Worm (Caenorhabditis elegans) whole organism, L1 larva: ENCODE data around the gene hrg-7.

Experiments used
- C34B4.2 ChIP-seq: sonication (generic microtip); optimal IDR thresholded peaks from 2 replicates; lab custom pipeline; 2017; ENCODE audit warnings: mild to moderate bottlenecking, missing genetic modification characterization, missing compliant biosample characterization
- aly-2 ChIP-seq: fragments of 150-350 bp; optimal IDR thresholded peaks from 2 replicates; lab custom pipeline; 2014; ENCODE audit warnings: missing biosample characterization, missing genetic modification characterization
- ama-1 ChIP-seq: fragments of 150-350 bp; optimal IDR thresholded peaks from 2 replicates; lab custom pipeline; 2014
- blmp-1 ChIP-seq: fragments of 150-350 bp; optimal IDR thresholded peaks from 2 replicates; lab custom pipeline; 2014; ENCODE audit warnings: missing biosample characterization, missing genetic modification characterization
- ceh-8 ChIP-seq: fragments of 200-800 bp; sonication (Bioruptor generic); optimal IDR thresholded peaks from 2 replicates; lab custom pipeline; 2018; ENCODE audit warnings: mild to moderate bottlenecking, missing genetic modification characterization, moderate library complexity, missing compliant biosample characterization
- ceh-88 ChIP-seq: fragments of 200-800 bp; sonication (Bioruptor generic); IDR thresholded peaks from 2 replicates; pipeline ENCODE4 v1.3.6; 2022; ENCODE audit warnings: missing genetic modification characterization, missing compliant biosample characterization
- dsc-1 ChIP-seq: sonication (generic microtip); optimal IDR thresholded peaks from 2 replicates; lab custom pipeline; 2016; ENCODE audit warnings: mild to moderate bottlenecking, missing genetic modification characterization, missing compliant biosample characterization
- egl-27 ChIP-seq, 2 experiments: fragments of 150-350 bp in 1 of 2; sonication (generic microtip); optimal IDR thresholded peaks; 3 replicates each; lab custom pipeline; 2017 to 2018; ENCODE audit warnings: missing biosample characterization in 2 of 2, missing genetic modification characterization in 2 of 2, missing genetic modification reagents in 2 of 2
- elt-2 ChIP-seq: sonication (generic microtip); optimal IDR thresholded peaks from 2 replicates; lab custom pipeline; 2016; ENCODE audit warnings: missing genetic modification characterization, mild to moderate bottlenecking, inconsistent platforms, missing compliant biosample characterization, missing genetic modification reagents
- fkh-8 ChIP-seq: sonication (generic microtip); optimal IDR thresholded peaks from 2 replicates; lab custom pipeline; 2016; ENCODE audit warnings: mild to moderate bottlenecking, missing genetic modification characterization, missing compliant biosample characterization
- jun-1 ChIP-seq: fragments of 150-350 bp; optimal IDR thresholded peaks from 2 replicates; lab custom pipeline; 2014; ENCODE audit warnings: missing biosample characterization, missing genetic modification reagents, missing genetic modification characterization
- lin-35 ChIP-seq, 2 experiments: fragments of 150-350 bp; optimal IDR thresholded peaks; 2 replicates each; lab custom pipeline; 2014; ENCODE audit warnings: missing biosample characterization in 2 of 2, missing genetic modification characterization in 2 of 2, missing genetic modification reagents in 2 of 2
- lin-39 ChIP-seq: fragments of 150-350 bp; optimal IDR thresholded peaks from 2 replicates; lab custom pipeline; 2014; ENCODE audit warnings: missing biosample characterization, missing genetic modification reagents, missing genetic modification characterization
- mep-1 ChIP-seq: fragments of 150-350 bp; optimal IDR thresholded peaks from 2 replicates; lab custom pipeline; 2014; ENCODE audit warnings: missing biosample characterization, missing genetic modification characterization
- nhr-90 ChIP-seq: sonication (generic microtip); optimal IDR thresholded peaks from 2 replicates; lab custom pipeline; 2016; ENCODE audit warnings: mild to moderate bottlenecking, missing genetic modification characterization, missing compliant biosample characterization; ENCODE audit not compliant: poor library complexity
- pax-3 ChIP-seq: fragments of 200-800 bp; sonication (Bioruptor generic); optimal IDR thresholded peaks from 2 replicates; lab custom pipeline; 2018; ENCODE audit warnings: mild to moderate bottlenecking, missing genetic modification characterization, moderate library complexity, missing compliant biosample characterization
- rnt-1 ChIP-seq: sonication (generic microtip); optimal IDR thresholded peaks from 2 replicates; lab custom pipeline; 2016; ENCODE audit warnings: mild to moderate bottlenecking, missing genetic modification characterization, moderate library complexity, missing compliant biosample characterization
- snu-23 ChIP-seq: sonication (generic microtip); optimal IDR thresholded peaks from 2 replicates; lab custom pipeline; 2016; ENCODE audit warnings: missing genetic modification characterization, missing compliant biosample characterization
- sox-4 ChIP-seq: sonication (generic microtip); optimal IDR thresholded peaks from 2 replicates; lab custom pipeline; 2016; ENCODE audit warnings: missing genetic modification characterization, missing compliant biosample characterization
- sptf-1 ChIP-seq: fragments of 150-350 bp; optimal IDR thresholded peaks from 2 replicates; lab custom pipeline; 2014; ENCODE audit warnings: missing biosample characterization, missing genetic modification characterization
- tbx-2 ChIP-seq: sonication (generic microtip); optimal IDR thresholded peaks from 2 replicates; lab custom pipeline; 2016; ENCODE audit warnings: missing genetic modification characterization, missing compliant biosample characterization
- unc-130 ChIP-seq: fragments of 150-350 bp; optimal IDR thresholded peaks from 2 replicates; lab custom pipeline; 2017; ENCODE audit warnings: missing biosample characterization, missing genetic modification characterization, inconsistent platforms
- unc-30 ChIP-seq: sonication (generic microtip); optimal IDR thresholded peaks from 2 replicates; lab custom pipeline; 2017; ENCODE audit warnings: missing biosample characterization, missing genetic modification characterization
- unc-98 ChIP-seq: fragments of 200-800 bp; sonication (Bioruptor generic); IDR thresholded peaks from 2 replicates; pipeline ENCODE4 v1.3.6; 2022; ENCODE audit warnings: missing genetic modification characterization, missing compliant biosample characterization

Gene hrg-7

ce11 chrV:12784861-12785260, 43.0 kb downstream of the hrg-7 start, which contains the start of gene sre-20:
Gene sre-20, minus strand, starts transcription at chrV:12784961.
- peak; percentile 41 for TF ChIP-seq pax-3
- no peak for TF ChIP-seq C34B4.2 (tag; lab: Kevin White, UChicago)
- peak; percentile 7 for TF ChIP-seq fkh-8 (tag; lab: Kevin White, UChicago)
- TF ChIP-seq, all 84 proteins: peak for 2

DNA sequence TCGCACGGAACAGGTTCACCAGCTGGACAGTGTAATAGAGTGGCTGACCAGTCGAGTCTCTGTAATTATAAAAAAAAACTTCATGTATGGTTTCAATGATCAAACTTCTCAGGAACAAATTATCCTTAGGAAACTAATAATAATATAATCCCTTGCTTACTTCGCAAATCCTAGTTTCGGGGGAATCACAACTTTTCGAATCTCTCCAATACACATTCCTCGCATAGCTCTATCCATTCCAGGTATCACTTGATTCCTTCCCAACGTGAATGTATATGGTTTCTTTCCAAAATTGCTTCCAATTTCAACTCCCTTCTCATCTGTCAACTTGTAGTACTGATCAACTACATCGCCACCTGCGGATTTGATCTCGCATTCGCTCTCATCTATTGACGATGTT, 44.5 kb downstream of the hrg-7 start:
- TF ChIP-seq pax-3 (peak; percentile 68), rnt-1 (tag; lab: Kevin White, UChicago) (no peak), nhr-90 (no peak), dsc-1 (tag; lab: Kevin White, UChicago) (peak; percentile 59), sptf-1 (tag; lab: Kevin White, UChicago) (no peak)

- no peak for TF ChIP-seq pax-3
- peak; percentile 35 for TF ChIP-seq blmp-1
- TF ChIP-seq ceh-8 (GFP tag; lab: Kevin White, UChicago): no peak
- TF ChIP-seq unc-130 (tag; lab: Kevin White, UChicago): no peak
- TF ChIP-seq unc-98 (GFP tag; lab: Robert Waterston, UW): no peak
- no peak for TF ChIP-seq snu-23 (GFP tag; lab: Kevin White, UChicago)
- TF ChIP-seq lin-39: no peak
These were observed 45.2 kb downstream of the hrg-7 start, which contains the start of gene fkb-4 for ce11 chrV:12787026-12787425. Gene fkb-4, minus strand, starts transcription at chrV:12787126.

DNA sequence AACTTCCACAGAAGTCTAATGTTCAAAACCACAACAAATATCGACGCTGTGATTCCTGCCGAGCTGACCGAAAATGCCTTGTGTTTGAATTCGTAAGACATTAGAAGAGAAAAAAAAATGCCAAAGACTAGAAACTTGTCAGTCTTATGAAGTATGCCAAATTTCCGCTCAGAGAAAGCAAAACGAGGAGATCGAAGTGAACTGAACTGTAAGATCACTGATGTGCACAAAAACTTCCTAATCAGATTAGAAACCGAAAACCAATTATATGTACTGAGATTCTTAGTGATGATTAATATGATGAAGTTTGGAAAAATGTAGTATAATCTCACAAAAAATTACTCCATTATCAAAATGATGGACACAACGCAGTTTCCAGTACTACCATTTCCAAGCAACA, 46.6 kb downstream of the hrg-7 start, which contains the start of gene srbc-44:
Gene srbc-44, minus strand, starts transcription at position 101 of the 400 bp plus-strand sequence.
- TF ChIP-seq mep-1 (tag; lab: Kevin White, UChicago) (no peak), dsc-1 (tag; lab: Kevin White, UChicago) (no peak), sox-4 (tag; lab: Kevin White, UChicago) (no peak), lin-35 (GFP tag; optimal IDR thresholded peaks at IDR 0.05; lab: Kevin White, UChicago) (no peak), jun-1 (tag; lab: Kevin White, UChicago) (no peak), ceh-88 (GFP tag; lab: Robert Waterston, UW) (no peak)

- TF ChIP-seq egl-27 (tag; optimal IDR thresholded peaks at IDR 0.05; lab: Kevin White, UChicago): no peak
- peak; percentile 7 for TF ChIP-seq elt-2 (tag; lab: Kevin White, UChicago)
- no peak for TF ChIP-seq unc-30 (tag; lab: Kevin White, UChicago)
These were observed 48.3 kb downstream of the hrg-7 start, which contains the start of gene srbc-43 for ce11 chrV:12790188-12790587. Gene srbc-43, minus strand, starts transcription at chrV:12790518.

DNA sequence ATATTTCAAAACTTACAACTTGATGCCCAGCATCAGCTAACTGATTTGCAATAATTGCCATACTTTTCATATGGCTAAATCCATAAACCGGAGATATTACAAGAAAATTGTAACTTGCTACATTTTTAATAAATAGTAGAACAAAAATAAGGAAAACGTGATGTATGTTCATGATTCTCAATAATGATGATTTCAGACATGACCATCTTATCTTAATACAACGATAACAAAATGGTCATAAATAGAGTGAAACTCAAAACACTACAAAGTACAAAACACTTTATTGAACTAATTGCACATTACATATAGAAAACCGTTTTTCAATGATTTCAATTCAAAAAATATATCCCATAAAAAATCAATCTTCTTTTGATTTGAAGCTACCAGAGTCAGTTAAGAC, 50.9 kb downstream of the hrg-7 start, which contains the start of gene ugt-5:
Gene ugt-5, minus strand, starts transcription at position 214 of the 400 bp plus-strand sequence.
- TF ChIP-seq fkh-8 (tag; lab: Kevin White, UChicago): no peak
- TF ChIP-seq ama-1 (lab: Kevin White, UChicago): no peak
- peak in 1 of 2 experiments; percentile 37 for TF ChIP-seq lin-35 (GFP tag; optimal IDR thresholded peaks at IDR 0.05; lab: Kevin White, UChicago)
- TF ChIP-seq sox-4 (tag; lab: Kevin White, UChicago): no peak
- no peak for TF ChIP-seq aly-2 (tag; lab: Kevin White, UChicago)
- no peak for TF ChIP-seq tbx-2
- TF ChIP-seq elt-2 (tag; lab: Kevin White, UChicago): peak; percentile 48
